Worm (Caenorhabditis elegans): ENCODE data around the gene W04D12.1.

Gene W04D12.1

DNA sequence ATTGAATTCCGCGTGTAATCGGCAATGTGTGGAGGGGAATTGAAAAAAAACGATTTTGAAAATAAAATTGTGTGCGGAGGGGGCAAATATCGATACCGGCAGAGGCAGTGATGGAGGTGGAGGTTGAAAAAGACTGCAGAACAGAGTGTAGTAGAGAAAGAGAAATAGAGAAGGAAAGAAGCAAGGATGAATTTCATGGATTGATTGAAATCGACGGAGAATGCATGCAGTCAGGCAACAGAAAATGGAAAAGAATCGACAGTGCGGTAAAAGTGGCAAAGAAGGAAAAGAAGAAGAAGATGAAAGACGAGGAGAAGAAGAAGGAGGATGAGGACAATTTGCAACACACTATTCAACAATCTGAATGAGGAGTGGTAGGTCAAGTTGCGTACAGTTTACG, at the start of gene W04D12.1:
TSS of gene W04D12.1 (plus strand) at position 111 of the 400 bp plus-strand sequence.
- TF ChIP-seq ztf-16 (tag; optimal IDR thresholded peaks at IDR 0.05) (no peak), eyg-1 (tag; optimal IDR thresholded peaks at IDR 0.05) (no peak), sdc-2 (tag; optimal IDR thresholded peaks at IDR 0.05) (peak; percentile 7), ref-2 (tag; optimal IDR thresholded peaks at IDR 0.05) (no peak), nfya-1 (tag; optimal IDR thresholded peaks at IDR 0.05) (peak; percentile 4), ceh-34 (tag; optimal IDR thresholded peaks at IDR 0.05) (no peak), C38D4.7 (GFP tag; optimal IDR thresholded peaks at IDR 0.05) (peak; percentile 18)

ce11 chrIII:5790550-5790949, 46.2 kb upstream of the W04D12.1 start, which contains the start of gene rev-3:
TSS of gene rev-3 (minus strand) at chrIII:5790650.
- TF ChIP-seq pat-9 (tag; optimal IDR thresholded peaks at IDR 0.05) (no peak), sox-4 (tag; optimal IDR thresholded peaks at IDR 0.05) (no peak), npax-4 (tag; optimal IDR thresholded peaks at IDR 0.05) (no peak), che-1 (tag; optimal IDR thresholded peaks at IDR 0.05) (no peak), ceh-2 (tag; optimal IDR thresholded peaks at IDR 0.05) (no peak), pha-2 (tag; optimal IDR thresholded peaks at IDR 0.05) (no peak), pros-1 (tag; optimal IDR thresholded peaks at IDR 0.05) (no peak), nhr-232 (tag; optimal IDR thresholded peaks at IDR 0.05) (no peak)

DNA sequence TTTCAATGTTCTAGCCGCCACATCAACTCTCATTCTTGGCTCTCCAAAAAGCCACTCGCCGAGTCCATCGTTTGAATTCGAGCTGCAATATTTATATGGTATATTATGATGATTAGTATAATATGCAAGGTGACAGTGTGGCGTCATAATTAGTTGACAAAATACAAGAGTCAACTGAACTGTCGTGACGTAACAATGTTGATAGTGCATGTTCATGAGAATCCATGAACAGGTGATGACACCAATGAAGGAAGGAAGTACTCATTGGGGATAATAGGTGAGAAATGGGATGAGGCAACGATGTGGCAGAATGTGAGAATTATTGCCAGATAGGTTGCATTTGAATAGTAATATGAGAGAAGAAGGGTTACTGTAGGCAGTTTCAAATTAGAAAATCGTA, 41.7 kb upstream of the W04D12.1 start:
- TF ChIP-seq C08G9.2 (tag; optimal IDR thresholded peaks at IDR 0.05) (no peak), K09A11.1 (tag; optimal IDR thresholded peaks at IDR 0.05; ENCODE audit: insufficient read depth) (no peak), eyg-1 (tag; optimal IDR thresholded peaks at IDR 0.05) (no peak)

DNA sequence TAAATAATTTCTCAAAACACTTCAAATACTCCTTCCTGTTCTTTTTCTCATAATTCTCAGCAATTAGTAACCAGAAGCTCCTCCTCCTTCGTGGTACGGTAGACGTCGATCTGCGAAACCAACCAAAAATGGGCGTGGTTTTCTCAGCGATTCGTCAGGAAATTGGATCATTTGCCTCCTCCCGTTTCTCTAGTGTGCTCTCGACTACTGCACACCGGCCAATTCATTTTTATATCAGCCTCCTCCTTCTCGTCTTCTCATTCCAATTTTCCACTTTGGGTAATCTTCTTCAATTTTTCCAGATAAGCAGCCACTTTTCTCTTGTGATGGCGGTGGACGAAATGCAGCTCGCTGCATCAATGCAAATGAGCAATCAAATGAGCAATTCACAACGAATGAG, 38.0 kb upstream of the W04D12.1 start, which contains the start of gene ceh-10:
TSS of gene ceh-10 (plus strand) at position 301 of the 400 bp plus-strand sequence.
- TF ChIP-seq che-1 (tag; optimal IDR thresholded peaks at IDR 0.05) (no peak), sox-2 (GFP tag; IDR thresholded peaks at IDR 0.05) (no peak), fkh-10 (GFP tag; optimal IDR thresholded peaks at IDR 0.05) (no peak), ceh-2 (tag; optimal IDR thresholded peaks at IDR 0.05) (no peak), T23F11.4 (GFP tag; optimal IDR thresholded peaks at IDR 0.05) (no peak), tbx-2 (tag; optimal IDR thresholded peaks at IDR 0.05) (no peak), dve-1 (tag; optimal IDR thresholded peaks at IDR 0.05) (no peak), fax-1 (tag; optimal IDR thresholded peaks at IDR 0.05) (no peak), ceh-22 (tag; optimal IDR thresholded peaks at IDR 0.05) (no peak), K02D7.2 (tag; optimal IDR thresholded peaks at IDR 0.05) (no peak), fkh-6 (tag; optimal IDR thresholded peaks at IDR 0.05) (no peak), ttx-3 (tag; optimal IDR thresholded peaks at IDR 0.05) (no peak), pag-3 (tag; optimal IDR thresholded peaks at IDR 0.05; ENCODE audit: borderline replicate concordance) (no peak), ceh-31 (tag; optimal IDR thresholded peaks at IDR 0.05) (no peak), zip-5 (tag; optimal IDR thresholded peaks at IDR 0.05) (no peak), sdc-2 (tag; optimal IDR thresholded peaks at IDR 0.05) (no peak), unc-86 (tag; optimal IDR thresholded peaks at IDR 0.05) (no peak)

DNA sequence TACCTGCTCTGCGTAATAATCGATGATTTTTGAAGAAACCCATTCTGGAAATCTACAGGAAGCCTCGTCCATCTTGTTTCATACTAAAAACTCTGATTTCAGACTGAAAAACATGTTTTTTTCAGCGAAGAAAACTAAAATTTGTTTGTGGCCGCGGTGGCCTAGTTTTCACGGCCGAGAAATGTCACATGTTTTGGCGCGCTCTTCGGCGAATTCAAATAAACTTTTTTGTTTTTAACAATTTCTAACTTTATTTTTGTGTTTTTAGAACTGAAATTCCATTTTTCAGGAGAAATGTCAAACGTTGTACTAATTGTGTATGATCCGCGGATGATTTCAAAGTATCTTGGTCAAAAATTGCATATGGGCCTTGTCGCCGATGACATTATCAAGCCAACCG, 33.8 kb upstream of the W04D12.1 start, which contains the start of the genes polq-1 and him-10:
TSS of gene polq-1 (minus strand) at position 190 of the 400 bp plus-strand sequence.
TSS of gene him-10 (plus strand) at position 290 of the 400 bp plus-strand sequence.
- TF ChIP-seq tbx-7 (tag; optimal IDR thresholded peaks at IDR 0.05) (peak; percentile 65), hlh-30 (tag; optimal IDR thresholded peaks at IDR 0.05; ENCODE audit: insufficient read depth) (peak; percentile 57), tbx-2 (tag; optimal IDR thresholded peaks at IDR 0.05) (peak; percentile 50), C08G9.2 (tag; optimal IDR thresholded peaks at IDR 0.05) (peak; percentile 55), ceh-2 (tag; optimal IDR thresholded peaks at IDR 0.05) (peak; percentile 33), rnt-1 (tag; optimal IDR thresholded peaks at IDR 0.05) (peak; percentile 20), ref-2 (tag; optimal IDR thresholded peaks at IDR 0.05) (no peak), zip-5 (tag; optimal IDR thresholded peaks at IDR 0.05) (peak; percentile 9), ama-1 (optimal IDR thresholded peaks at IDR 0.05) (no peak), ceh-31 (tag; optimal IDR thresholded peaks at IDR 0.05) (peak; percentile 43), ets-4 (tag; optimal IDR thresholded peaks at IDR 0.05) (peak; percentile 73)

Data from whole organism, late embryonic.